Fruit fly (Drosophila melanogaster) whole organism, embryonic: Measurements from ENCODE around the gene gogo.

Source experiments
- Bdp1 ChIP-seq: fragments of 200-800 bp; sonication (Bioruptor generic); optimal IDR thresholded peaks from 3 replicates; lab custom pipeline; 2016; ENCODE audit warnings: missing biosample characterization, missing genetic modification characterization
- CG10147 ChIP-seq: fragments of 200-800 bp; sonication (Bioruptor generic); optimal IDR thresholded peaks from 2 replicates; lab custom pipeline; 2019; ENCODE audit warnings: missing biosample characterization, mild to moderate bottlenecking, missing genetic modification characterization, moderate library complexity
- CG10543 ChIP-seq: fragments of 200-800 bp; sonication (Bioruptor generic); optimal IDR thresholded peaks from 3 replicates; lab custom pipeline; 2017; ENCODE audit warnings: missing biosample characterization, mild to moderate bottlenecking, missing genetic modification characterization, moderate library complexity
- CG11085 ChIP-seq: fragments of 200-800 bp; sonication (Bioruptor generic); IDR thresholded peaks from 2 replicates; pipeline ENCODE4 v1.3.6; 2022; ENCODE audit warnings: missing biosample characterization, missing genetic modification characterization
- CG11093 ChIP-seq: fragments of 200-800 bp; sonication (Bioruptor generic); IDR thresholded peaks from 3 replicates; pipeline ENCODE4 v1.3.6; 2022; ENCODE audit warnings: missing biosample characterization, missing genetic modification characterization
- CG12104 ChIP-seq: fragments of 200-800 bp; sonication (Bioruptor generic); optimal IDR thresholded peaks from 3 replicates; lab custom pipeline; 2016; ENCODE audit warnings: missing biosample characterization, missing genetic modification characterization
- CG1233 ChIP-seq: fragments of 200-800 bp; sonication (Bioruptor generic); optimal IDR thresholded peaks from 4 replicates; lab custom pipeline; 2018; ENCODE audit warnings: missing biosample characterization, mild to moderate bottlenecking, missing genetic modification characterization
- CG13424 ChIP-seq: fragments of 200-800 bp; sonication (Bioruptor generic); optimal IDR thresholded peaks from 2 replicates; lab custom pipeline; 2019; ENCODE audit warnings: missing biosample characterization, mild to moderate bottlenecking, missing genetic modification characterization, moderate library complexity
- CG14050 ChIP-seq: fragments of 200-800 bp; sonication (Bioruptor generic); IDR thresholded peaks from 3 replicates; pipeline ENCODE4 v1.3.6; 2022; ENCODE audit warnings: missing biosample characterization, missing genetic modification characterization
- CG14667 ChIP-seq: fragments of 200-800 bp; sonication (Bioruptor generic); IDR thresholded peaks from 2 replicates; pipeline ENCODE4 v1.3.6; 2022; ENCODE audit warnings: missing biosample characterization, missing genetic modification characterization
- CG1603 ChIP-seq: fragments of 200-800 bp; sonication (Bioruptor generic); optimal IDR thresholded peaks from 2 replicates; lab custom pipeline; 2019; ENCODE audit warnings: missing biosample characterization, mild to moderate bottlenecking, missing genetic modification characterization, moderate library complexity
- CG16815 ChIP-seq: fragments of 200-800 bp; sonication (Bioruptor generic); optimal IDR thresholded peaks from 3 replicates; lab custom pipeline; 2017; ENCODE audit warnings: missing biosample characterization, mild to moderate bottlenecking, missing genetic modification characterization
- CG17385 ChIP-seq: fragments of 200-800 bp; sonication (Bioruptor generic); optimal IDR thresholded peaks from 3 replicates; lab custom pipeline; 2018; ENCODE audit warnings: missing biosample characterization, mild to moderate bottlenecking, missing genetic modification characterization
- CG2875 ChIP-seq: fragments of 200-800 bp; sonication (Bioruptor generic); optimal IDR thresholded peaks from 2 replicates; lab custom pipeline; 2017; ENCODE audit warnings: missing biosample characterization, mild to moderate bottlenecking, missing genetic modification characterization, missing genetic modification reagents
- CG30431 ChIP-seq: fragments of 200-800 bp; sonication (Bioruptor generic); optimal IDR thresholded peaks from 2 replicates; lab custom pipeline; 2017; ENCODE audit warnings: missing biosample characterization, missing genetic modification characterization
- CG31224 ChIP-seq: fragments of 200-800 bp; sonication (Bioruptor generic); IDR thresholded peaks from 2 replicates; pipeline ENCODE4 v1.3.6; 2022; ENCODE audit warnings: missing biosample characterization, missing genetic modification characterization
- CG3163 ChIP-seq: fragments of 200-800 bp; sonication (Bioruptor generic); optimal IDR thresholded peaks from 3 replicates; lab custom pipeline; 2016; ENCODE audit warnings: missing biosample characterization, missing genetic modification characterization
- CG34224 ChIP-seq: fragments of 200-800 bp; sonication (Bioruptor generic); IDR thresholded peaks from 3 replicates; pipeline ENCODE4 v1.3.6; 2022; ENCODE audit warnings: missing biosample characterization, missing genetic modification characterization; ENCODE audit not compliant: partially characterized antibody
- CG4360 ChIP-seq: fragments of 200-800 bp; sonication (Bioruptor generic); IDR thresholded peaks from 2 replicates; pipeline ENCODE4 v1.3.6; 2022; ENCODE audit warnings: missing biosample characterization, missing genetic modification characterization
- CG4617 ChIP-seq: fragments of 200-800 bp; sonication (Bioruptor generic); optimal IDR thresholded peaks from 3 replicates; lab custom pipeline; 2016; ENCODE audit warnings: missing biosample characterization, missing genetic modification characterization, borderline replicate concordance
- CG7928 ChIP-seq: fragments of 200-800 bp; sonication (Bioruptor generic); optimal IDR thresholded peaks from 2 replicates; lab custom pipeline; 2017; ENCODE audit warnings: missing biosample characterization, mild to moderate bottlenecking, missing genetic modification characterization
- CG8089 ChIP-seq: fragments of 200-800 bp; sonication (Bioruptor generic); optimal IDR thresholded peaks from 3 replicates; lab custom pipeline; 2016; ENCODE audit warnings: missing biosample characterization, missing genetic modification characterization
- CG8388 ChIP-seq: fragments of 200-800 bp; sonication (Bioruptor generic); optimal IDR thresholded peaks from 2 replicates; lab custom pipeline; 2019; ENCODE audit warnings: missing biosample characterization, mild to moderate bottlenecking, missing genetic modification characterization, moderate library complexity
- CG9609 ChIP-seq: fragments of 200-800 bp; sonication (Bioruptor generic); optimal IDR thresholded peaks from 3 replicates; lab custom pipeline; 2016; ENCODE audit warnings: missing biosample characterization, missing genetic modification characterization
- Elba2 ChIP-seq: fragments of 200-800 bp; sonication (Bioruptor generic); optimal IDR thresholded peaks from 3 replicates; lab custom pipeline; 2016; ENCODE audit warnings: missing biosample characterization, missing genetic modification characterization
- Fer3 ChIP-seq: fragments of 200-800 bp; sonication (Bioruptor generic); optimal IDR thresholded peaks from 2 replicates; lab custom pipeline; 2018; ENCODE audit warnings: missing biosample characterization, mild to moderate bottlenecking, missing genetic modification characterization, moderate library complexity
- Gsc ChIP-seq: fragments of 200-800 bp; sonication (Bioruptor generic); IDR thresholded peaks from 2 replicates; pipeline ENCODE4 v1.3.6; 2022; ENCODE audit warnings: missing biosample characterization, missing genetic modification characterization
- HHEX ChIP-seq: fragments of 200-800 bp; sonication (Bioruptor generic); optimal IDR thresholded peaks from 3 replicates; lab custom pipeline; 2017; ENCODE audit warnings: missing biosample characterization, mild to moderate bottlenecking, missing genetic modification characterization, missing genetic modification reagents
- Hmr ChIP-seq: fragments of 200-800 bp; sonication (Bioruptor generic); optimal IDR thresholded peaks from 3 replicates; lab custom pipeline; 2017; ENCODE audit warnings: mild to moderate bottlenecking, missing biosample characterization, missing genetic modification reagents, missing genetic modification characterization
- Meics ChIP-seq: fragments of 200-800 bp; sonication (Bioruptor generic); optimal IDR thresholded peaks from 2 replicates; lab custom pipeline; 2017; ENCODE audit warnings: missing biosample characterization, mild to moderate bottlenecking, missing genetic modification characterization
- Mes4 ChIP-seq: fragments of 200-800 bp; sonication (Bioruptor generic); optimal IDR thresholded peaks from 2 replicates; lab custom pipeline; 2016; ENCODE audit warnings: missing biosample characterization, missing genetic modification characterization
- Neu2 ChIP-seq: fragments of 200-800 bp; sonication (Bioruptor generic); optimal IDR thresholded peaks from 3 replicates; lab custom pipeline; 2016; ENCODE audit warnings: missing biosample characterization, missing genetic modification characterization, borderline replicate concordance
- Nf-YB ChIP-seq: fragments of 200-800 bp; sonication (Bioruptor generic); optimal IDR thresholded peaks from 3 replicates; lab custom pipeline; 2019; ENCODE audit warnings: missing biosample characterization, mild to moderate bottlenecking, missing genetic modification characterization, moderate library complexity
- PHDP ChIP-seq: fragments of 200-800 bp; sonication (Bioruptor generic); optimal IDR thresholded peaks from 3 replicates; lab custom pipeline; 2018; ENCODE audit warnings: missing biosample characterization, mild to moderate bottlenecking, missing genetic modification characterization, moderate library complexity
- Poxn ChIP-seq: fragments of 200-800 bp; sonication (Bioruptor generic); IDR thresholded peaks from 2 replicates; pipeline ENCODE4 v1.3.6; 2022; ENCODE audit warnings: missing biosample characterization, missing genetic modification characterization
- Taf1 ChIP-seq: fragments of 200-800 bp; sonication (Bioruptor generic); IDR thresholded peaks from 2 replicates; pipeline ENCODE4 v1.3.6; 2022; ENCODE audit warnings: missing biosample characterization, missing genetic modification characterization
- az2 ChIP-seq: fragments of 200-800 bp; sonication (Bioruptor generic); optimal IDR thresholded peaks from 3 replicates; lab custom pipeline; 2016; ENCODE audit warnings: missing biosample characterization, missing genetic modification characterization
- btn ChIP-seq: fragments of 200-800 bp; sonication (Bioruptor generic); optimal IDR thresholded peaks from 2 replicates; lab custom pipeline; 2016; ENCODE audit warnings: missing biosample characterization, missing genetic modification characterization
- dati ChIP-seq: fragments of 200-800 bp; sonication (Bioruptor generic); IDR thresholded peaks from 2 replicates; pipeline ENCODE4 v1.3.6; 2022; ENCODE audit warnings: missing biosample characterization, missing genetic modification characterization
- gcm2 ChIP-seq: fragments of 200-800 bp; sonication (Bioruptor generic); optimal IDR thresholded peaks from 2 replicates; lab custom pipeline; 2016; ENCODE audit warnings: missing biosample characterization, missing genetic modification characterization
- kah ChIP-seq: fragments of 200-800 bp; sonication (Bioruptor generic); optimal IDR thresholded peaks from 2 replicates; lab custom pipeline; 2018; ENCODE audit warnings: missing biosample characterization, mild to moderate bottlenecking, missing genetic modification characterization
- nau ChIP-seq: fragments of 200-800 bp; sonication (Bioruptor generic); optimal IDR thresholded peaks from 3 replicates; lab custom pipeline; 2017; ENCODE audit warnings: missing biosample characterization, mild to moderate bottlenecking, missing genetic modification characterization, missing genetic modification reagents
- onecut ChIP-seq: fragments of 200-800 bp; sonication (Bioruptor generic); IDR thresholded peaks from 2 replicates; pipeline ENCODE4 v1.3.6; 2022; ENCODE audit warnings: missing biosample characterization, missing genetic modification characterization
- pan ChIP-seq, 4 experiments: fragments of >200 bp in 3 of 4; fragments of 200-800 bp in 1 of 4; sonication (Bioruptor generic) in 1 of 4; optimal IDR thresholded peaks in 3 of 4; IDR thresholded peaks in 1 of 4; 2 replicates each; pipeline versions ENCODE4 v1.3.6 to Lab custom; 2017 to 2022; ENCODE audit warnings: missing biosample characterization in 2 of 4, missing genetic modification characterization in 2 of 4, mixed read lengths in 1 of 4
- peb ChIP-seq: fragments of 200-800 bp; sonication (Bioruptor generic); IDR thresholded peaks from 2 replicates; pipeline ENCODE4 v1.3.6; 2022; ENCODE audit warnings: missing biosample characterization, missing genetic modification characterization
- pum ChIP-seq: fragments of 200-800 bp; sonication (Bioruptor generic); optimal IDR thresholded peaks from 2 replicates; lab custom pipeline; 2016; ENCODE audit warnings: missing biosample characterization, missing genetic modification characterization
- ranshi ChIP-seq: fragments of 200-800 bp; sonication (Bioruptor generic); IDR thresholded peaks from 2 replicates; pipeline ENCODE4 v1.3.6; 2022; ENCODE audit warnings: missing biosample characterization, missing genetic modification characterization
- so ChIP-seq: fragments of 200-800 bp; sonication (Bioruptor generic); IDR thresholded peaks from 3 replicates; pipeline ENCODE4 v1.3.6; 2022; ENCODE audit warnings: missing biosample characterization, missing genetic modification characterization
- z ChIP-seq: fragments of 200-800 bp; sonication (Bioruptor generic); IDR thresholded peaks from 3 replicates; pipeline ENCODE4 v1.3.6; 2022; ENCODE audit warnings: missing biosample characterization, missing genetic modification characterization

The gogo gene

dm6 chr3L:20247513-20248173 lies 47.3 kb downstream of the gogo start, which contains the start of gene rdgC (continued):
- TF ChIP-seq CG3163 (GFP tag; lab: Kevin White, UChicago) (peak; percentile 82), CG1233 (GFP tag; lab: Kevin White, UChicago) (peak; percentile 96), CG4617 (peak; percentile 82), Fer3 (tag; lab: Kevin White, UChicago) (peak; percentile 97), onecut (GFP tag; lab: Robert Waterston, UW) (peak; percentile 92), ranshi (GFP tag; lab: Robert Waterston, UW) (peak; percentile 98), Nf-YB (GFP tag; lab: Kevin White, UChicago) (peak; percentile 80), CG7928 (GFP tag; lab: Kevin White, UChicago) (peak; percentile 77), Poxn (GFP tag; lab: Robert Waterston, UW) (peak; percentile 81), Bdp1 (GFP tag; lab: Kevin White, UChicago) (peak; percentile 86), CG10543 (GFP tag; lab: Kevin White, UChicago) (peak; percentile 77), peb (GFP tag; lab: Robert Waterston, UW) (peak; percentile 92), CG4360 (GFP tag; lab: Robert Waterston, UW) (peak; percentile 80), CG1603 (tag; lab: Kevin White, UChicago) (peak; percentile 98), CG16815 (peak; percentile 81), kah (GFP tag; lab: Kevin White, UChicago) (peak; percentile 87), CG13424 (tag; lab: Kevin White, UChicago) (peak; percentile 95), dati (GFP tag; lab: Robert Waterston, UW) (peak; percentile 94), CG8388 (peak; percentile 92), Mes4 (GFP tag; lab: Kevin White, UChicago) (peak; percentile 93), PHDP (tag; lab: Kevin White, UChicago) (peak; percentile 96), Hmr (GFP tag; lab: Kevin White, UChicago) (peak; percentile 96), CG10147 (GFP tag; lab: Kevin White, UChicago) (peak; percentile 96), nau (GFP tag; lab: Kevin White, UChicago) (peak; percentile 95), CG11085 (GFP tag; lab: Robert Waterston, UW) (peak; percentile 90), CG12104 (peak; percentile 90), CG31224 (peak; percentile 91), CG34224 (no peak), Meics (GFP tag; lab: Kevin White, UChicago) (peak; percentile 97), pan (optimal IDR thresholded peaks at IDR 0.05; lab: Kevin White, UChicago) (no peak), pan (GFP tag; optimal IDR thresholded peaks at IDR 0.05 in 1 of 2, IDR thresholded peaks at IDR 0.05 in 1 of 2) (peak in 1 of 2 experiments; percentile 98), gcm2 (peak; percentile 88), Neu2 (GFP tag; lab: Kevin White, UChicago) (peak; percentile 64), z (peak; percentile 76), pum (GFP tag; lab: Kevin White, UChicago) (peak; percentile 96), CG14050 (peak; percentile 95), Elba2 (GFP tag; lab: Kevin White, UChicago) (peak; percentile 15), CG2875 (peak; percentile 88), CG8089 (GFP tag; lab: Kevin White, UChicago) (peak; percentile 94), so (GFP tag; lab: Robert Waterston, UW) (peak; percentile 96), Taf1 (peak; percentile 87), CG14667 (GFP tag; lab: Robert Waterston, UW) (peak; percentile 92), CG9609 (peak; percentile 96), CG11093 (GFP tag; lab: Robert Waterston, UW) (peak; percentile 91), CG30431 (GFP tag; lab: Kevin White, UChicago) (peak; percentile 77), az2 (GFP tag; lab: Kevin White, UChicago) (peak; percentile 94), Gsc (GFP tag; lab: Robert Waterston, UW) (peak; percentile 84), btn (GFP tag; lab: Kevin White, UChicago) (peak; percentile 95), CG17385 (GFP tag; lab: Kevin White, UChicago) (peak; percentile 92), HHEX (GFP tag; lab: Kevin White, UChicago) (peak; percentile 96)
